Worm (Caenorhabditis elegans) whole organism, dauer: ENCODE data around the gene ncx-5.

Source experiments
- unc-62 ChIP-seq: sonication (generic microtip); optimal IDR thresholded peaks from 2 replicates; lab custom pipeline; 2017; ENCODE audit warnings: missing biosample characterization, missing genetic modification reagents, missing genetic modification characterization

The ncx-5 gene

ce11 chrV:10489998-10490397 is at the start of gene ncx-5:
Gene ncx-5, minus strand, starts transcription at chrV:10490098.
- no peak for TF ChIP-seq unc-62 (GFP tag; lab: Kevin White, UChicago)

DNA sequence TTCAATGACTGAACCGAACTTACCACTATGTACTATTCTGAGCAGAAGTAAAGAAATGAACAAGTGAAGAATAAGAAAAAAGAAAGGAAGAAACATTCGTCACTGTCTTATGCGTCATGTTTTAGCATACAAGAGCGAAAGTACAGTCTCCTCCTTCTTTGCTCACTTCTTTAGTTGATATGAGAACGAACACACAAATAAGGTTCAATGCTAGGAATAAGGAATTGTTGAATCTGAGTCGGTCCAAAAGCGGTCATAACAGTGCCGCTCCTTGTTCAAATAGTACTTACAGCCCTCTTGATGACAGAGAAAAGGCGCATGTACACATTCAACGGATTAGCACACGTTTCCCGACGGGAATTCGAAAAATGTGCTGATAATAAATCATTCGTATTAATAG is 49.2 kb upstream of the ncx-5 start, which contains the start of gene F25D1.8:
TSS of gene F25D1.8 (plus strand) at position 301 of the 400 bp plus-strand sequence.
- TF ChIP-seq unc-62 (GFP tag; lab: Kevin White, UChicago): no peak

DNA sequence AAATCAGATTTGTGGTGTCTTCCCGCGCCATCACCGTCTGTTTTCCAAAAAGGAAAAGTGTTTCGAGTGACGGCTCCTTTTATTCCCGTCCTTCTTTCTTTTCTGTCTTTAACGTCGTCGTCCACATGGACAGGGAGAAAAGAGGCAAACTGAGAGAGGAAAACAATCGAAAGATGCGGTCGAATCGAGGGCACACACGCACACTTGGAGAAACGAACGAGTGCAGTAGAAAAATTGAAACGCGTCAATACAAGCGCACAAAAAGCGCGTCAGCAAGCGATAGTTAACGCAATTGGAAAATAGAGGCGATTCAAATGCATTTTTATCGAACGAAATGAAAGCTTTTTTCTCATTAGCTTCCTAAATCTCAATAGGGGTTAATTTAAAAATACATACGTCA is 46.9 kb upstream of the ncx-5 start:
- no peak for TF ChIP-seq unc-62 (GFP tag; lab: Kevin White, UChicago)

- no peak for TF ChIP-seq unc-62 (GFP tag; lab: Kevin White, UChicago)
These were observed 46.3 kb upstream of the ncx-5 start, which contains the start of gene ppm-1.A for ce11 chrV:10536095-10536691. Gene ppm-1.A, minus strand, starts transcription at chrV:10536388.

- TF ChIP-seq unc-62 (GFP tag; lab: Kevin White, UChicago): no peak
These were observed 45.4 kb upstream of the ncx-5 start for ce11 chrV:10535325-10535724.

- TF ChIP-seq unc-62 (GFP tag; lab: Kevin White, UChicago): no peak
These were observed 42.8 kb upstream of the ncx-5 start, which contains the start of gene txt-10 for ce11 chrV:10532725-10533124. Gene txt-10, minus strand, starts transcription at chrV:10532825.

DNA sequence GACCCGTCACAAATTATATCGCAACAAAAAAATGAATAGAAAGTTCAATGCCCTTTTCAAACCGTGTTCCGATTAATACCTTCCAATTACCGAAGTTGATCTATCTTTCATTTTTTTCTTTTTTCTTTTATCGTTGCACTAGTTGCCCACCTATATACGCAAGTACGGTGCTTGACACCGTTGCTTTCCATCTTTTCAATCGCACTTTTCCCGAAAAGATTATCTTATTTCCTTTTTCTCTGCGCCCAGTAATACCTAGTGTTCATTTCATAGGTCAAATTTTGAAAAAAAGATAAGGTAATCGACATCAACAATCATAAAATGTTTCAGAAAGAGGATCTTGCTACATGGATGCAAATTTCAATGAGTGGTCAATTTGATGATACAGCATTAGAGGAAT is 39.7 kb upstream of the ncx-5 start:
- no peak for TF ChIP-seq unc-62 (GFP tag; lab: Kevin White, UChicago)

ce11 chrV:10528500-10528899 is 38.6 kb upstream of the ncx-5 start, which contains the start of gene F25D1.3:
Gene F25D1.3, plus strand, starts transcription at chrV:10528724.
- no peak for TF ChIP-seq unc-62 (GFP tag; lab: Kevin White, UChicago)

- no peak for TF ChIP-seq unc-62 (GFP tag; lab: Kevin White, UChicago)
These were observed 36.0 kb upstream of the ncx-5 start, which contains the start of the genes C35A5.8 and hda-11 for ce11 chrV:10525902-10526301. Gene C35A5.8, minus strand, starts transcription at chrV:10525908. Gene hda-11, plus strand, starts transcription at chrV:10526184.

DNA sequence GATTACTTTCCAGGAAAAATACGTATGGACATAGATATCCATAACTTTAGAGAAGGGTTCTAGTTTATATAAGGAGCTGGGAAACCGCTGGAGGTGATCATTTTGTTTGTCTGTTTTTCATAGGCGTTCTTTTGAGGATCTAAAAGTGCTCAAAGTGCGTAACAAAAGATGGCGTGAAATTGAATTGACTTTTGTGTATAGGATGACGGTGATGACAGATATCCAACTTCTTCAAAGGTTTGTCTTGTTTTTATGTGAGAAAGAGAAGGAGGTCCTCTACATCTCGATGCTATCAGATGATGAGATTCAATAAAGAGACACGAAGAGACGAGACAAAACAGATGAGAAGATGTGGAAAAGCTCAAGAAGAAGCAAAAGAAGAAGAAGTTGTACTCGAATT is 26.8 kb upstream of the ncx-5 start:
- no peak for TF ChIP-seq unc-62 (GFP tag; lab: Kevin White, UChicago)

DNA sequence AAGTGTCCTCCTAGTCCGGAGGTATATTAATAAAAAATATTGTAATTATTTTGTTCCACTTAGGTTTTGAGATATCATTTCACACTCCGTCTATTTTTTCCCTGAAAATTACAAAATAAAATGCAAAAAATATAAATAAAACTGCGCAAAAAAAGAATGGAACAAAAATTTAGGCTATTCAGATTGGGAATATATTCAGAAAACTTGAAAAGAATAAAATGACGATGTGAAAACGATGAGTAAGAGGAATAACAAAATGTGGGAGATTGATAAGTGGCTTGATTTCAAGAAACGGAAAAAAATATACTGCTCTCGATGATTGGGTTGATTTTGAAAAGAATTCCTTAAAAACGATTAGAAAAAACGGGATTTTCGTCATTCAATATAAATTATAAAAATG is 24.4 kb upstream of the ncx-5 start, which contains the start of gene dmsr-8:
TSS of gene dmsr-8 (minus strand) at position 101 of the 400 bp plus-strand sequence.
- no peak for TF ChIP-seq unc-62 (GFP tag; lab: Kevin White, UChicago)

DNA sequence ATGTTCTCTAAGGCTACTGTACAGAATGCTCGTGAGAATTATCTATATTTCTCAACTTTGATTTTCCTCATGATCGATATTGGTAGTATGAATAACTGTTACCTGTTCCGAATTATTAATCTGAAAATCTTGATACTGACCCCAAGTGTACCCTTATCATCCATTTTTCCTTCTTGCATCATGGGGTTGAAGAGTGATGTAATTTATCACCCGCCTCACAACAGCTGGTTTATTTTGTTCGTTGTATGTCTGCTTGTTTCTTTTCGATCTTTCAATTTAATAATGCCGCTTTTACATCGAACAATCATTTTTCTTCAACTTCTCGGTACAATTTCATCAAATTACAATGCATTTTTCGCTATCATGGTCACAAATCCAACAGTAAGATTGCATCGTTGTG is 19.0 kb upstream of the ncx-5 start, which contains the start of gene C35A5.6:
TSS of gene C35A5.6 (plus strand) at position 283 of the 400 bp plus-strand sequence.
- no peak for TF ChIP-seq unc-62 (GFP tag; lab: Kevin White, UChicago)

DNA sequence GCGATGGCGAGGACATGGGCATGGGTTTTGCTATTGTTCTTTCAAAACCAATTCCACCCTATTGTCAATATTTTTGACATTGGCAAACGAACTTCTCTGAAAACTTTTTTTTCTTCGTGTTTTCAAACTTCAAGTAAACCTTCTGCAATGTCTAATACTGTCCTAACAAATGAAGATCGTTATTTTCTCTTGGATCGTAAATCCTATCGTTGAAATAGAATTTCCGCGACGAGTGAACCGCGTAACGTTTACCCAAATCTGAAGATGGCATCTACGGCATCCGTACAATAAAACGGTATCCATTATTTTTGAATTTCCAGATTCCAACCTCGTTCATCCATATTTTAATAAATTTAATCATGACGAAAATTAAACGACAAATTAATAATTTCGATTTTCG is 15.7 kb upstream of the ncx-5 start, which contains the start of gene C35A5.5:
TSS of gene C35A5.5 (plus strand) at position 301 of the 400 bp plus-strand sequence.
- TF ChIP-seq unc-62 (GFP tag; lab: Kevin White, UChicago): no peak

DNA sequence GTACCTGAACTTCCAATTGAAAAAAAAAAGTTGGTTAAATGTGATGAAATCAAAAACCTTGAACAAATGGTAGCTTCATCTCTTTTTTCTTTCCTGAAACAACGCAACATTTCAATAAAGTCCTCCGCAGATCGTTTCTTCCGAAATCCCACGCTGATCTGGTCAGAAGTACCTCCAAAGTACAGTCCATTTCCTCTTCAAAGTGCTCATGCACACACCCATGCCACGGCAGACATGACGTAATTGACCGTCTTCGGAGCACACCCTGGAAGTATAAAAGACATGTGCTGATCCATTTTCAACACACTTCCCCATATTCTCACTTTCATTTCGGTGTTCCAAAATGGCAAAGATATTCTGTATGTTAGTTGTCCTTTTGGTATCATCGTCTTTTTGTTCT is 14.0 kb upstream of the ncx-5 start, which contains the start of gene C35A5.10:
TSS of gene C35A5.10 (plus strand) at position 301 of the 400 bp plus-strand sequence.
- TF ChIP-seq unc-62 (GFP tag; lab: Kevin White, UChicago): no peak

- TF ChIP-seq unc-62 (GFP tag; lab: Kevin White, UChicago): no peak
These were observed 13.1 kb upstream of the ncx-5 start, which contains the start of gene C35A5.11 for ce11 chrV:10503011-10503410. Gene C35A5.11, minus strand, starts transcription at chrV:10503111.

DNA sequence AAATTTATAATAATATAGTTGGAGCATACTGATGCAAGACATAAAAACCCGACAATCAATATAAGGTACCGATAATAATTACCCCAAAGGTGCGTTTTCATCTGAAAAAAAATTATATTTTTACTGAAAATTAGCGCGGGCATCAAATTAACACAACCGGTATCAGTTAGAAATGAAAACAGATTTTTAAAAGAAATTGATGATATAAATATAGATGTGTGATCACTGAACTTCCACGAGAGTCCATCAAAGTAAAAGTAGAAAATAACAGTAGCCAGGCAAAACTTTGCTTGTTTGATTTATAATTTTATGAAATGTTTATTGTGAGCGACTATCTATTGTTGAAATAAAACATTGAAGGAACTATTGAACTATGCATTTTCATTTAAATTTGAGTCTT is 11.4 kb upstream of the ncx-5 start, which contains the start of gene C35A5.3:
TSS of gene C35A5.3 (minus strand) at position 101 of the 400 bp plus-strand sequence.
- no peak for TF ChIP-seq unc-62 (GFP tag; lab: Kevin White, UChicago)

- no peak for TF ChIP-seq unc-62 (GFP tag; lab: Kevin White, UChicago)
These were observed 6.8 kb upstream of the ncx-5 start, which contains the start of gene C35A5.4 for ce11 chrV:10496733-10497132. Gene C35A5.4, plus strand, starts transcription at chrV:10497033.
